Fruit fly (Drosophila melanogaster) whole organism, embryonic: ENCODE measurements around the gene CG43999.

ENCODE experiments used
- Blimp-1 ChIP-seq: fragments of 200-800 bp; sonication (Bioruptor generic); optimal IDR thresholded peaks from 3 replicates; lab custom pipeline; 2018; ENCODE audit warnings: missing biosample characterization, missing genetic modification characterization, mild to moderate bottlenecking, moderate library complexity, missing genetic modification reagents
- CG10209 ChIP-seq: fragments of 200-800 bp; sonication (Bioruptor generic); optimal IDR thresholded peaks from 3 replicates; lab custom pipeline; 2017; ENCODE audit warnings: missing biosample characterization, mild to moderate bottlenecking, missing genetic modification characterization, missing genetic modification reagents
- CG11085 ChIP-seq: fragments of 200-800 bp; sonication (Bioruptor generic); IDR thresholded peaks from 2 replicates; pipeline ENCODE4 v1.3.6; 2022; ENCODE audit warnings: missing biosample characterization, missing genetic modification characterization
- CG11093 ChIP-seq: fragments of 200-800 bp; sonication (Bioruptor generic); IDR thresholded peaks from 3 replicates; pipeline ENCODE4 v1.3.6; 2022; ENCODE audit warnings: missing biosample characterization, missing genetic modification characterization
- CG12391 ChIP-seq: fragments of 200-800 bp; sonication (Bioruptor generic); optimal IDR thresholded peaks from 3 replicates; lab custom pipeline; 2018; ENCODE audit warnings: missing biosample characterization, mild to moderate bottlenecking, missing genetic modification characterization, moderate library complexity
- CG13123 ChIP-seq: fragments of 200-800 bp; sonication (Bioruptor generic); optimal IDR thresholded peaks from 2 replicates; lab custom pipeline; 2016; ENCODE audit warnings: missing biosample characterization, missing genetic modification characterization
- CG14050 ChIP-seq: fragments of 200-800 bp; sonication (Bioruptor generic); IDR thresholded peaks from 3 replicates; pipeline ENCODE4 v1.3.6; 2022; ENCODE audit warnings: missing biosample characterization, missing genetic modification characterization
- CG14667 ChIP-seq: fragments of 200-800 bp; sonication (Bioruptor generic); IDR thresholded peaks from 2 replicates; pipeline ENCODE4 v1.3.6; 2022; ENCODE audit warnings: missing biosample characterization, missing genetic modification characterization
- CG17568 ChIP-seq: fragments of 200-800 bp; sonication (Bioruptor generic); optimal IDR thresholded peaks from 2 replicates; lab custom pipeline; 2018; ENCODE audit warnings: missing biosample characterization, mild to moderate bottlenecking, missing genetic modification characterization, moderate library complexity
- CG18262 ChIP-seq: fragments of 200-800 bp; optimal IDR thresholded peaks from 3 replicates; lab custom pipeline; 2019; ENCODE audit warnings: missing biosample characterization, mild to moderate bottlenecking, missing genetic modification characterization, moderate library complexity
- CG1832 ChIP-seq: fragments of 200-800 bp; sonication (Bioruptor generic); optimal IDR thresholded peaks from 2 replicates; lab custom pipeline; 2017; ENCODE audit warnings: missing biosample characterization, mild to moderate bottlenecking, missing genetic modification characterization, inconsistent platforms
- CG18619 ChIP-seq: fragments of 200-800 bp; sonication (Bioruptor generic); optimal IDR thresholded peaks from 3 replicates; lab custom pipeline; 2017; ENCODE audit warnings: missing biosample characterization, mild to moderate bottlenecking, missing genetic modification characterization
- CG2116 ChIP-seq: fragments of 200-800 bp; sonication (Bioruptor generic); optimal IDR thresholded peaks from 3 replicates; lab custom pipeline; 2018; ENCODE audit warnings: missing biosample characterization, mild to moderate bottlenecking, missing genetic modification characterization
- CG2889 ChIP-seq: fragments of 200-800 bp; sonication (Bioruptor generic); IDR thresholded peaks from 3 replicates; pipeline ENCODE4 v1.3.6; 2022; ENCODE audit warnings: missing biosample characterization, missing genetic modification characterization
- CG3726 ChIP-seq: fragments of 200-800 bp; sonication (Bioruptor generic); IDR thresholded peaks from 3 replicates; pipeline ENCODE4, ENCODE4 v1.3.6; 2022; ENCODE audit warnings: missing biosample characterization, missing genetic modification characterization
- CG4730 ChIP-seq: fragments of 200-800 bp; sonication (Bioruptor generic); IDR thresholded peaks from 2 replicates; pipeline ENCODE4 v1.3.6; 2022; ENCODE audit warnings: missing biosample characterization, missing genetic modification characterization
- CG6765 ChIP-seq: fragments of 200-800 bp; sonication (Bioruptor generic); optimal IDR thresholded peaks from 3 replicates; lab custom pipeline; 2017; ENCODE audit warnings: missing biosample characterization, mild to moderate bottlenecking, missing genetic modification characterization
- CG7786 ChIP-seq: fragments of 200-800 bp; sonication (Bioruptor generic); optimal IDR thresholded peaks from 2 replicates; lab custom pipeline; 2016; ENCODE audit warnings: missing biosample characterization, missing genetic modification characterization
- CG8478 ChIP-seq: fragments of >200 bp; optimal IDR thresholded peaks from 2 replicates; lab custom pipeline; 2018
- CG9817 ChIP-seq: fragments of 200-800 bp; sonication (Bioruptor generic); optimal IDR thresholded peaks from 2 replicates; lab custom pipeline; 2018; ENCODE audit warnings: missing biosample characterization, mild to moderate bottlenecking, missing genetic modification characterization, moderate library complexity
- Dbx ChIP-seq: fragments of 200-800 bp; sonication (Bioruptor generic); IDR thresholded peaks from 3 replicates; pipeline ENCODE4 v1.3.6; 2022; ENCODE audit warnings: missing biosample characterization, missing genetic modification characterization
- Dfd ChIP-seq, 2 experiments: fragments of >200 bp; optimal IDR thresholded peaks; 2 replicates each; lab custom pipeline; 2017; ENCODE audit warnings: missing biosample characterization in 2 of 2, missing genetic modification characterization in 2 of 2
- Doc2 ChIP-seq: fragments of 200-800 bp; sonication (Bioruptor generic); IDR thresholded peaks from 2 replicates; pipeline ENCODE4 v1.3.6; 2022; ENCODE audit warnings: missing biosample characterization, missing genetic modification characterization
- Dref ChIP-seq: fragments of 200-800 bp; sonication (Bioruptor generic); IDR thresholded peaks from 2 replicates; pipeline ENCODE4 v1.3.6; 2022; ENCODE audit warnings: missing biosample characterization, missing genetic modification characterization
- Drgx ChIP-seq: fragments of 200-800 bp; sonication (Bioruptor generic); IDR thresholded peaks from 2 replicates; pipeline ENCODE4 v1.3.6; 2022; ENCODE audit warnings: missing biosample characterization, missing genetic modification characterization
- ERR ChIP-seq: fragments of 200-800 bp; sonication (Bioruptor generic); optimal IDR thresholded peaks from 2 replicates; lab custom pipeline; 2016; ENCODE audit warnings: missing biosample characterization, missing genetic modification characterization
- HHEX ChIP-seq: fragments of 200-800 bp; sonication (Bioruptor generic); optimal IDR thresholded peaks from 3 replicates; lab custom pipeline; 2017; ENCODE audit warnings: missing biosample characterization, mild to moderate bottlenecking, missing genetic modification characterization, missing genetic modification reagents
- Hey ChIP-seq: fragments of 200-800 bp; sonication (Bioruptor generic); optimal IDR thresholded peaks from 3 replicates; lab custom pipeline; 2018; ENCODE audit warnings: missing biosample characterization, mild to moderate bottlenecking, missing genetic modification characterization
- Jarid2 ChIP-seq: fragments of 200-800 bp; sonication (Bioruptor generic); optimal IDR thresholded peaks from 3 replicates; lab custom pipeline; 2017; ENCODE audit warnings: mild to moderate bottlenecking, missing biosample characterization, missing genetic modification reagents, missing genetic modification characterization
- Lim3 ChIP-seq: fragments of 200-800 bp; sonication (Bioruptor generic); IDR thresholded peaks from 2 replicates; pipeline ENCODE4 v1.3.6; 2022; ENCODE audit warnings: missing biosample characterization, missing genetic modification characterization
- Meics ChIP-seq: fragments of 200-800 bp; sonication (Bioruptor generic); optimal IDR thresholded peaks from 2 replicates; lab custom pipeline; 2017; ENCODE audit warnings: missing biosample characterization, mild to moderate bottlenecking, missing genetic modification characterization
- Nf-YC ChIP-seq: fragments of 200-800 bp; optimal IDR thresholded peaks from 3 replicates; lab custom pipeline; 2019; ENCODE audit warnings: missing biosample characterization, mild to moderate bottlenecking, missing genetic modification characterization, moderate library complexity
- Rx ChIP-seq: fragments of 200-800 bp; sonication (Bioruptor generic); IDR thresholded peaks from 2 replicates; pipeline ENCODE4 v1.3.6; 2022; ENCODE audit warnings: missing biosample characterization, missing genetic modification characterization
- Sox102F ChIP-seq: fragments of 200-800 bp; sonication (Bioruptor generic); optimal IDR thresholded peaks from 2 replicates; lab custom pipeline; 2018; ENCODE audit warnings: missing biosample characterization, mild to moderate bottlenecking, missing genetic modification characterization, moderate library complexity
- abd-A ChIP-seq: fragments of 200-800 bp; sonication (Bioruptor generic); optimal IDR thresholded peaks from 3 replicates; lab custom pipeline; 2019; ENCODE audit warnings: missing biosample characterization, mild to moderate bottlenecking, missing genetic modification characterization, moderate library complexity
- bbx ChIP-seq: fragments of 200-800 bp; sonication (Bioruptor generic); IDR thresholded peaks from 2 replicates; pipeline ENCODE4 v1.3.6; 2022; ENCODE audit warnings: missing biosample characterization, missing genetic modification characterization; ENCODE audit not compliant: partially characterized antibody
- disco-r ChIP-seq: fragments of 200-800 bp; sonication (Bioruptor generic); optimal IDR thresholded peaks from 2 replicates; lab custom pipeline; 2016; ENCODE audit warnings: missing biosample characterization, missing genetic modification characterization
- exex ChIP-seq: fragments of 200-800 bp; sonication (Bioruptor generic); optimal IDR thresholded peaks from 4 replicates; lab custom pipeline; 2018; ENCODE audit warnings: missing biosample characterization, mild to moderate bottlenecking, missing genetic modification characterization, moderate library complexity
- fd102C ChIP-seq: fragments of 200-800 bp; sonication (Bioruptor generic); optimal IDR thresholded peaks from 2 replicates; lab custom pipeline; 2018; ENCODE audit warnings: missing biosample characterization, mild to moderate bottlenecking, missing genetic modification characterization, moderate library complexity
- gro ChIP-seq: fragments of 200-800 bp; sonication (Bioruptor generic); optimal IDR thresholded peaks from 2 replicates; lab custom pipeline; 2016; ENCODE audit warnings: missing biosample characterization, missing genetic modification characterization
- hbn ChIP-seq: fragments of 200-800 bp; sonication (Bioruptor generic); IDR thresholded peaks from 2 replicates; pipeline ENCODE4 v1.3.6; 2022; ENCODE audit warnings: missing biosample characterization, missing genetic modification characterization; ENCODE audit not compliant: partially characterized antibody
- hth ChIP-seq: fragments of >200 bp; optimal IDR thresholded peaks from 2 replicates; lab custom pipeline; 2017; ENCODE audit warnings: inconsistent platforms
- inv ChIP-seq: fragments of 200-800 bp; sonication (Bioruptor generic); IDR thresholded peaks from 2 replicates; pipeline ENCODE4 v1.3.6; 2022; ENCODE audit warnings: missing biosample characterization, missing genetic modification characterization; ENCODE audit not compliant: partially characterized antibody
- kni ChIP-seq: fragments of 200-800 bp; sonication (Bioruptor generic); optimal IDR thresholded peaks from 3 replicates; lab custom pipeline; 2017; ENCODE audit warnings: mild to moderate bottlenecking, missing biosample characterization, missing genetic modification reagents, missing genetic modification characterization
- lilli ChIP-seq: fragments of 200-800 bp; sonication (Bioruptor generic); optimal IDR thresholded peaks from 3 replicates; lab custom pipeline; 2016; ENCODE audit warnings: missing biosample characterization, missing genetic modification characterization
- lov ChIP-seq, 2 experiments: fragments of 200-800 bp in 1 of 2; fragments of >200 bp in 1 of 2; sonication (Bioruptor generic) in 1 of 2; IDR thresholded peaks in 1 of 2; optimal IDR thresholded peaks in 1 of 2; 2 replicates in 1 of 2; 3 replicates in 1 of 2; pipeline versions ENCODE4 v1.3.6 to Lab custom; 2017 to 2022; ENCODE audit warnings: missing biosample characterization in 1 of 2, missing genetic modification characterization in 1 of 2
- scrt ChIP-seq: fragments of 200-800 bp; sonication (Bioruptor generic); optimal IDR thresholded peaks from 2 replicates; lab custom pipeline; 2018; ENCODE audit warnings: missing biosample characterization, mild to moderate bottlenecking, missing genetic modification characterization, moderate library complexity
- slp2 ChIP-seq: fragments of 200-800 bp; sonication (Bioruptor generic); optimal IDR thresholded peaks from 2 replicates; lab custom pipeline; 2016; ENCODE audit warnings: missing biosample characterization, missing genetic modification characterization
- trh ChIP-seq: fragments of 200-800 bp; sonication (Bioruptor generic); optimal IDR thresholded peaks from 2 replicates; lab custom pipeline; 2016; ENCODE audit warnings: missing biosample characterization, missing genetic modification characterization
- ttk ChIP-seq: fragments of 200-800 bp; sonication (Bioruptor generic); IDR thresholded peaks from 2 replicates; pipeline ENCODE4 v2.1.2; 2022; ENCODE audit warnings: missing biosample characterization, missing genetic modification characterization
- vfl ChIP-seq: fragments of 200-800 bp; sonication (Bioruptor generic); optimal IDR thresholded peaks from 2 replicates; lab custom pipeline; 2016; ENCODE audit warnings: missing biosample characterization, missing genetic modification characterization

The CG43999 gene

DNA sequence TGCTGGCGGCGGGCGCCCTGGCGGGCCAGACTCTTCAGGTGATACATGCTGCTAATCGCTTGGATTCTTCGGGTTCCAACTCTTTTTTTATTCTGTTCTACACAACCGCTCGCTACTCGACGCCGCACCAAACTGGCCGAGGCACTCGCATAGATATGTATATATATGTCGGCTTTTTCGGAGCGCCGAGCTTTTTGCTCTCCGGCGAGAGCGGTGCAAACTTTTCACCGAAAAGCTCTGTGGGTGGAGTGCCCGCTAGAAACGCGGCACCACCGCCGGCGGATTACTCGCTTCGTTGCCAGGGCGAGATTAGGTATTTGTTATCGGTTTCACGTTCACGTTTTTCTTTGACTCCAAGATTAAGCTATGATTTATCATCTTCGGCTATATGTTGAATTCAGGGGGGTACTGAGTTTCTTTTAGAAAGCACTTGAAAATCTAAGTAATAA, 14.2 kb upstream of the CG43999 start, which contains the start of gene Gdh (continued):
- TF ChIP-seq fd102C (GFP tag; lab: Kevin White, UChicago) (no peak), Hey (tag; lab: Kevin White, UChicago) (no peak), ttk (no peak), HHEX (peak; percentile 6), Sox102F (GFP tag; lab: Kevin White, UChicago) (no peak), bbx (GFP tag; lab: Robert Waterston, UW) (0 out of 2 replicates have a peak, but pooled peaks have one; percentile 46), Drgx (GFP tag; lab: Robert Waterston, UW) (peak; percentile 51), Doc2 (GFP tag; lab: Robert Waterston, UW) (no peak), Nf-YC (tag; lab: Kevin White, UChicago) (peak; percentile 35), CG13123 (GFP tag; lab: Kevin White, UChicago) (no peak), slp2 (GFP tag; lab: Kevin White, UChicago) (no peak), CG4730 (GFP tag; lab: Robert Waterston, UW) (no peak), disco-r (GFP tag; lab: Kevin White, UChicago) (no peak), inv (peak; percentile 37; the same call in 1 of the 2 replicates), CG1832 (GFP tag; lab: Kevin White, UChicago) (no peak), CG14667 (GFP tag; lab: Robert Waterston, UW) (no peak), CG12391 (tag; lab: Kevin White, UChicago) (peak; percentile 8), Dfd (GFP tag; optimal IDR thresholded peaks at IDR 0.05; lab: Kevin White, UChicago) (no peak), CG11085 (peak; percentile 26; the same call in 1 of the 2 replicates), CG3726 (GFP tag; lab: Robert Waterston, UW) (no peak), scrt (GFP tag; lab: Kevin White, UChicago) (peak; percentile 65), CG14050 (GFP tag; lab: Robert Waterston, UW) (no peak), lov (optimal IDR thresholded peaks at IDR 0.05; lab: Kevin White, UChicago) (no peak), lov (GFP tag; IDR thresholded peaks at IDR 0.05; lab: Robert Waterston, UW) (no peak), CG6765 (GFP tag; lab: Kevin White, UChicago) (peak; percentile 21), CG10209 (GFP tag; lab: Kevin White, UChicago) (no peak), Rx (GFP tag; lab: Robert Waterston, UW) (no peak), Blimp-1 (GFP tag; lab: Kevin White, UChicago) (no peak), vfl (GFP tag; lab: Kevin White, UChicago) (no peak), lilli (GFP tag; lab: Kevin White, UChicago) (peak; percentile 62), abd-A (tag; lab: Kevin White, UChicago) (no peak), Jarid2 (GFP tag; lab: Kevin White, UChicago) (peak; percentile 96), kni (GFP tag; lab: Kevin White, UChicago) (no peak), Dbx (GFP tag; lab: Robert Waterston, UW) (peak; percentile 59; the same call in 2 of the 3 replicates), CG17568 (GFP tag; lab: Kevin White, UChicago) (peak; percentile 35), CG2116 (no peak), hbn (GFP tag; lab: Robert Waterston, UW) (peak; percentile 25; the same call in 1 of the 2 replicates), gro (GFP tag; lab: Kevin White, UChicago) (peak; percentile 35), CG18619 (GFP tag; lab: Kevin White, UChicago) (no peak), Meics (GFP tag; lab: Kevin White, UChicago) (peak; percentile 18), CG8478 (lab: Kevin White, UChicago) (no peak), CG18262 (tag; lab: Kevin White, UChicago) (peak; percentile 96), trh (GFP tag; lab: Kevin White, UChicago) (no peak), CG7786 (GFP tag; lab: Kevin White, UChicago) (no peak), CG11093 (GFP tag; lab: Robert Waterston, UW) (no peak), exex (peak; percentile 36), Dref (GFP tag; lab: Robert Waterston, UW) (peak; percentile 50; the same call in 1 of the 2 replicates), CG2889 (GFP tag; lab: Robert Waterston, UW) (no peak), ERR (GFP tag; lab: Kevin White, UChicago) (peak; percentile 40), Lim3 (GFP tag; lab: Robert Waterston, UW) (no peak), hth (lab: Kevin White, UChicago) (no peak), CG9817 (no peak)
